Worm (Caenorhabditis elegans): ENCODE measurements around the gene scl-17.

scl-17 gene

ce11 chrII:1401474-1401873 lies 43.5 kb upstream of the scl-17 start, which contains the start of gene Y51H7C.8:
Gene Y51H7C.8 (plus strand): TSS chrII:1401774.
- TF ChIP-seq R02D3.7 (tag; optimal IDR thresholded peaks at IDR 0.05): no peak
- TF ChIP-seq dmd-4 (tag; optimal IDR thresholded peaks at IDR 0.05): no peak
- TF ChIP-seq lin-39 (tag; optimal IDR thresholded peaks at IDR 0.05): no peak
- TF ChIP-seq lin-13 (GFP tag; optimal IDR thresholded peaks at IDR 0.05): no peak
- TF ChIP-seq elt-3 (tag; optimal IDR thresholded peaks at IDR 0.05): no peak
- TF ChIP-seq C34F6.9 (tag; optimal IDR thresholded peaks at IDR 0.05): no peak
- TF ChIP-seq nhr-23 (tag; optimal IDR thresholded peaks at IDR 0.05): no peak
- TF ChIP-seq mbf-1 (tag; optimal IDR thresholded peaks at IDR 0.05): no peak
- no peak for TF ChIP-seq elt-1 (tag; optimal IDR thresholded peaks at IDR 0.05)
- no peak for TF ChIP-seq nhr-21 (tag; optimal IDR thresholded peaks at IDR 0.05)
- TF ChIP-seq skn-1 (tag; optimal IDR thresholded peaks at IDR 0.05): no peak
- no peak for TF ChIP-seq snpc-4 (tag; optimal IDR thresholded peaks at IDR 0.05)
- TF ChIP-seq sem-4 (tag; optimal IDR thresholded peaks at IDR 0.05): no peak
- no peak for TF ChIP-seq lsy-2 (tag; optimal IDR thresholded peaks at IDR 0.05)

- TF ChIP-seq egl-27 (tag; optimal IDR thresholded peaks at IDR 0.05) (no peak), gmeb-1 (tag; optimal IDR thresholded peaks at IDR 0.05) (peak; percentile 80), nhr-25 (tag; optimal IDR thresholded peaks at IDR 0.05) (no peak), unc-39 (tag; optimal IDR thresholded peaks at IDR 0.05) (no peak), crh-2 (tag; optimal IDR thresholded peaks at IDR 0.05) (no peak), dmd-4 (tag; optimal IDR thresholded peaks at IDR 0.05) (no peak), ceh-82 (tag; optimal IDR thresholded peaks at IDR 0.05) (no peak), sma-9 (GFP tag; optimal IDR thresholded peaks at IDR 0.05) (peak; percentile 23), sma-9 (tag; optimal IDR thresholded peaks at IDR 0.05) (no peak), sem-4 (tag; optimal IDR thresholded peaks at IDR 0.05) (no peak), C34F6.9 (tag; optimal IDR thresholded peaks at IDR 0.05) (peak; percentile 70), ztf-4 (tag; optimal IDR thresholded peaks at IDR 0.05) (no peak), unc-55 (GFP tag; optimal IDR thresholded peaks at IDR 0.05) (peak; percentile 72), elt-1 (tag; optimal IDR thresholded peaks at IDR 0.05) (no peak), blmp-1 (tag; optimal IDR thresholded peaks at IDR 0.05; ENCODE audit: insufficient read depth) (no peak), sma-3 (GFP tag; optimal IDR thresholded peaks at IDR 0.05) (peak; percentile 7), lin-13 (GFP tag; optimal IDR thresholded peaks at IDR 0.05) (no peak), unc-62 (GFP tag; optimal IDR thresholded peaks at IDR 0.05) (no peak), F13H6.1 (tag; optimal IDR thresholded peaks at IDR 0.05) (peak; percentile 46), snpc-4 (tag; optimal IDR thresholded peaks at IDR 0.05) (peak; percentile 8), mab-5 (tag; optimal IDR thresholded peaks at IDR 0.05) (peak; percentile 44), nhr-21 (tag; optimal IDR thresholded peaks at IDR 0.05) (no peak), nhr-23 (tag; optimal IDR thresholded peaks at IDR 0.05) (no peak), peb-1 (tag; optimal IDR thresholded peaks at IDR 0.05) (no peak), lsy-2 (tag; optimal IDR thresholded peaks at IDR 0.05) (peak in 1 of 2 experiments; percentile 75), fos-1 (tag; optimal IDR thresholded peaks at IDR 0.05) (no peak), lin-11 (tag; optimal IDR thresholded peaks at IDR 0.05) (no peak), nhr-129 (tag; optimal IDR thresholded peaks at IDR 0.05) (no peak), ztf-11 (tag; optimal IDR thresholded peaks at IDR 0.05) (no peak), skn-1 (tag; optimal IDR thresholded peaks at IDR 0.05) (no peak), zag-1 (tag; optimal IDR thresholded peaks at IDR 0.05) (no peak)
Measured at ce11 chrII:1402167-1402619, 42.8 kb upstream of the scl-17 start, which contains the start of gene Y51H7C.7. Gene Y51H7C.7 (plus strand): TSS chrII:1402569.

DNA sequence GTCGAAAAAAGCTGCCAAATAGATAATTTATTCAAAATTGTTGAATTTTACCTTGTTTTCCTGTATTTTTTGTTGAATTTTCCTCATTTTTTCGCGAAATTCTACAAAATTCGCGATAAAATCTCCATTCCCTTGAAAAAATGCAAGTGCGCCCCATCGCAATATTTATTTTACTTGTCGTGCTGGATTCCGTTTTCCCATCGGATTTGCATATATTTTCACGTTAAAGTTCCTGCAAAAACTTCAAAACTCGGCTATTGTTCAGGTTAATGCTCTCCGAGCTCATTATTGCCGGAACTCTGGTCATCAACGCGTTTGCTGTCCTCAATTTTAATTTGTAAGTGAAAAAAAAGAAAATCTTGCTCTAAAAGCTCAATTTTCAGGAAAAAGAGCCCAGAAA lies 42.0 kb upstream of the scl-17 start, which contains the start of the genes Y51H7C.41 and cogc-4:
TSS of gene Y51H7C.41 (plus strand) at position 266 of the 400 bp plus-strand sequence.
TSS of gene cogc-4 (plus strand) at position 386 of the 400 bp plus-strand sequence.
- TF ChIP-seq blmp-1 (tag; optimal IDR thresholded peaks at IDR 0.05; ENCODE audit: insufficient read depth): no peak

ce11 chrII:1411372-1411771 lies 33.6 kb upstream of the scl-17 start, which contains the start of gene Y51H7C.9:
Gene Y51H7C.9 (minus strand): TSS chrII:1411472.
- TF ChIP-seq ama-1 (optimal IDR thresholded peaks at IDR 0.05) (no peak), nhr-77 (tag; optimal IDR thresholded peaks at IDR 0.05) (no peak), elt-1 (tag; optimal IDR thresholded peaks at IDR 0.05) (no peak), lsy-2 (tag; optimal IDR thresholded peaks at IDR 0.05) (no peak), alr-1 (tag; optimal IDR thresholded peaks at IDR 0.05) (no peak), elt-3 (tag; optimal IDR thresholded peaks at IDR 0.05) (no peak), gmeb-1 (tag; optimal IDR thresholded peaks at IDR 0.05) (no peak), crh-2 (tag; optimal IDR thresholded peaks at IDR 0.05) (no peak), egl-27 (tag; optimal IDR thresholded peaks at IDR 0.05) (no peak), peb-1 (tag; optimal IDR thresholded peaks at IDR 0.05) (no peak), nhr-25 (tag; optimal IDR thresholded peaks at IDR 0.05) (no peak)

Measured in whole organism, L2 larva.